Fruit fly (Drosophila melanogaster): ENCODE data around the gene CG31642.

CG31642 gene

dm6 chr2L:6075345-6075744 is 43.0 kb upstream of the CG31642 start:
- TF ChIP-seq CG15710 (tag; optimal IDR thresholded peaks at IDR 0.05) (no peak), EcR (GFP tag; optimal IDR thresholded peaks at IDR 0.05) (no peak), CG34367 (tag; optimal IDR thresholded peaks at IDR 0.05) (no peak), CG13204 (GFP tag; optimal IDR thresholded peaks at IDR 0.05) (no peak), CG14655 (GFP tag; optimal IDR thresholded peaks at IDR 0.05) (no peak), CG8301 (tag; optimal IDR thresholded peaks at IDR 0.05) (no peak), D1 (tag; optimal IDR thresholded peaks at IDR 0.05) (no peak), CG32121 (GFP tag; IDR thresholded peaks at IDR 0.05) (no peak), Pif1A (GFP tag; optimal IDR thresholded peaks at IDR 0.05) (no peak), rn (GFP tag; IDR thresholded peaks at IDR 0.05) (no peak), fd96Ca (GFP tag; IDR thresholded peaks at IDR 0.05) (no peak), Pif1B (GFP tag; optimal IDR thresholded peaks at IDR 0.05) (no peak), CG4496 (GFP tag; IDR thresholded peaks at IDR 0.05) (no peak), Snoo (tag; optimal IDR thresholded peaks at IDR 0.05) (no peak), CG9948 (tag; optimal IDR thresholded peaks at IDR 0.05) (no peak), CG8159 (tag; optimal IDR thresholded peaks at IDR 0.05) (no peak), CG12605 (GFP tag; IDR thresholded peaks at IDR 0.05) (no peak), CG17806 (tag; optimal IDR thresholded peaks at IDR 0.05) (no peak), Ets98B (GFP tag; IDR thresholded peaks at IDR 0.05) (no peak), gl (tag; optimal IDR thresholded peaks at IDR 0.05) (no peak)

- TF ChIP-seq CG8301 (tag; optimal IDR thresholded peaks at IDR 0.05) (no peak), CG14655 (GFP tag; optimal IDR thresholded peaks at IDR 0.05) (no peak), CG17806 (tag; optimal IDR thresholded peaks at IDR 0.05) (no peak), CG32121 (GFP tag; IDR thresholded peaks at IDR 0.05) (no peak), Pif1B (GFP tag; optimal IDR thresholded peaks at IDR 0.05) (no peak), CG9948 (tag; optimal IDR thresholded peaks at IDR 0.05) (no peak), CG15710 (tag; optimal IDR thresholded peaks at IDR 0.05) (no peak), Snoo (tag; optimal IDR thresholded peaks at IDR 0.05) (no peak), CG34367 (tag; optimal IDR thresholded peaks at IDR 0.05) (no peak)
Measured at dm6 chr2L:6076143-6076542, 42.2 kb upstream of the CG31642 start.

dm6 chr2L:6076829-6077364 is 41.4 kb upstream of the CG31642 start:
- TF ChIP-seq rn (GFP tag; IDR thresholded peaks at IDR 0.05) (no peak), CG17806 (tag; optimal IDR thresholded peaks at IDR 0.05) (no peak), Pif1A (GFP tag; optimal IDR thresholded peaks at IDR 0.05) (no peak), fd96Ca (GFP tag; IDR thresholded peaks at IDR 0.05) (no peak), CG15710 (tag; optimal IDR thresholded peaks at IDR 0.05) (no peak), D1 (tag; optimal IDR thresholded peaks at IDR 0.05) (no peak), CG8301 (tag; optimal IDR thresholded peaks at IDR 0.05) (no peak), CG9948 (tag; optimal IDR thresholded peaks at IDR 0.05) (no peak), CG12605 (GFP tag; IDR thresholded peaks at IDR 0.05) (no peak), Pif1B (GFP tag; optimal IDR thresholded peaks at IDR 0.05) (no peak), Snoo (tag; optimal IDR thresholded peaks at IDR 0.05) (no peak)

dm6 chr2L:6077632-6078031 is 40.7 kb upstream of the CG31642 start:
- TF ChIP-seq CG32121 (GFP tag; IDR thresholded peaks at IDR 0.05) (no peak), Pif1A (GFP tag; optimal IDR thresholded peaks at IDR 0.05) (no peak), gl (tag; optimal IDR thresholded peaks at IDR 0.05) (no peak), CG34367 (tag; optimal IDR thresholded peaks at IDR 0.05) (no peak)

- no peak for TF ChIP-seq CG12605 (GFP tag; IDR thresholded peaks at IDR 0.05)
- TF ChIP-seq fd96Ca (GFP tag; IDR thresholded peaks at IDR 0.05): peak; percentile 29; the same call in 1 of the 3 replicates
- no peak for TF ChIP-seq Pif1A (GFP tag; optimal IDR thresholded peaks at IDR 0.05)
- TF ChIP-seq gl (tag; optimal IDR thresholded peaks at IDR 0.05): peak; percentile 1
- TF ChIP-seq CG14655 (GFP tag; optimal IDR thresholded peaks at IDR 0.05): no peak
- peak; percentile 56 for TF ChIP-seq Snoo (tag; optimal IDR thresholded peaks at IDR 0.05)
- peak; percentile 57 for TF ChIP-seq CG4496 (GFP tag; IDR thresholded peaks at IDR 0.05)
- TF ChIP-seq Ets98B (GFP tag; IDR thresholded peaks at IDR 0.05): peak; percentile 47; the same call in 1 of the 2 replicates
- TF ChIP-seq CG8159 (tag; optimal IDR thresholded peaks at IDR 0.05): no peak
- peak; percentile 100 for TF ChIP-seq EcR (GFP tag; optimal IDR thresholded peaks at IDR 0.05)
- TF ChIP-seq CG8301 (tag; optimal IDR thresholded peaks at IDR 0.05): peak; percentile 5
- no peak for TF ChIP-seq Pif1B (GFP tag; optimal IDR thresholded peaks at IDR 0.05)
- no peak for TF ChIP-seq CG34367 (tag; optimal IDR thresholded peaks at IDR 0.05)
- TF ChIP-seq CG9948 (tag; optimal IDR thresholded peaks at IDR 0.05): no peak
- TF ChIP-seq D1 (tag; optimal IDR thresholded peaks at IDR 0.05): no peak
- TF ChIP-seq rn (GFP tag; IDR thresholded peaks at IDR 0.05): no peak
- no peak for TF ChIP-seq CG15710 (tag; optimal IDR thresholded peaks at IDR 0.05)
- TF ChIP-seq CG13204 (GFP tag; optimal IDR thresholded peaks at IDR 0.05): peak; percentile 72
- peak; percentile 75 for TF ChIP-seq CG32121 (GFP tag; IDR thresholded peaks at IDR 0.05)
- no peak for TF ChIP-seq CG10348 (GFP tag; IDR thresholded peaks at IDR 0.05)
- TF ChIP-seq CG17806 (tag; optimal IDR thresholded peaks at IDR 0.05): no peak
Measured at dm6 chr2L:6078757-6079351, 39.5 kb upstream of the CG31642 start.

- TF ChIP-seq CG9948 (tag; optimal IDR thresholded peaks at IDR 0.05) (no peak), fd96Ca (GFP tag; IDR thresholded peaks at IDR 0.05) (0 out of 3 replicates have a peak, but pooled peaks have one; percentile 23), CG4496 (GFP tag; IDR thresholded peaks at IDR 0.05) (0 out of 3 replicates have a peak, but pooled peaks have one; percentile 38), CG12605 (GFP tag; IDR thresholded peaks at IDR 0.05) (no peak), Ets98B (GFP tag; IDR thresholded peaks at IDR 0.05) (no peak), CG8159 (tag; optimal IDR thresholded peaks at IDR 0.05) (no peak), Pif1B (GFP tag; optimal IDR thresholded peaks at IDR 0.05) (no peak), CG14655 (GFP tag; optimal IDR thresholded peaks at IDR 0.05) (no peak)
Measured at dm6 chr2L:6080329-6080728, 38.0 kb upstream of the CG31642 start.
